Worm (Caenorhabditis elegans): ENCODE results near the gene Y50E8A.10.

The Y50E8A.10 gene

DNA sequence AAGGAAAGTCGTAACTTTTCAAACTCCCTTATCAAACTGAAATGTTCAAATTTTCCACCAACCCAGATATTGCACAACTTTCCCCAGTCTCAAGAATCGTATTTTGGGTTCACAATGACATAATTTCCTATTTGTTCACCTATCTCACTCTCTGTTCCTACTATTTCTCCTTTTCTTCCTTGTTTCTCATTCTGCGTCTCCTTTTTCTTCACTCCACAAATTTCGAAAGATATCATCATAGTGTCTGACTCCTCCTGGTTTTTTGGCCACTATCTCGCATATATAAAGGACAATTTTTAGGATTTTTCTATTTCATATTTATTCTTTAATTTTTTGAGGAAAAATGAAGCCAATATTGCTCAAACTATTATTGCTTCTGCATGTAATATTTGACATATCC is 6.7 kb upstream of the Y50E8A.10 start, which contains the start of gene haf-7:
haf-7 (plus strand) TSS at position 211 of the 400 bp plus-strand sequence.
- no peak for TF ChIP-seq sem-4 (tag; optimal IDR thresholded peaks at IDR 0.05)
- TF ChIP-seq sma-9 (GFP tag; optimal IDR thresholded peaks at IDR 0.05) = peak; percentile 19
- no peak for TF ChIP-seq sma-9 (tag; optimal IDR thresholded peaks at IDR 0.05)
- TF ChIP-seq C34F6.9 (tag; optimal IDR thresholded peaks at IDR 0.05) = peak; percentile 69
- peak; percentile 85 for TF ChIP-seq nhr-129 (tag; optimal IDR thresholded peaks at IDR 0.05)
- TF ChIP-seq nhr-25 (tag; optimal IDR thresholded peaks at IDR 0.05) = no peak
- no peak for TF ChIP-seq lin-13 (GFP tag; optimal IDR thresholded peaks at IDR 0.05)
- no peak for TF ChIP-seq gmeb-1 (tag; optimal IDR thresholded peaks at IDR 0.05)
- TF ChIP-seq crh-2 (tag; optimal IDR thresholded peaks at IDR 0.05) = peak; percentile 28
- TF ChIP-seq skn-1 (tag; optimal IDR thresholded peaks at IDR 0.05) = peak; percentile 60
- peak; percentile 82 for TF ChIP-seq fos-1 (tag; optimal IDR thresholded peaks at IDR 0.05)
- no peak for TF ChIP-seq ceh-16 (tag; optimal IDR thresholded peaks at IDR 0.05)
- TF ChIP-seq F13H6.1 (tag; optimal IDR thresholded peaks at IDR 0.05) = no peak
- TF ChIP-seq unc-55 (GFP tag; optimal IDR thresholded peaks at IDR 0.05) = peak; percentile 63

DNA sequence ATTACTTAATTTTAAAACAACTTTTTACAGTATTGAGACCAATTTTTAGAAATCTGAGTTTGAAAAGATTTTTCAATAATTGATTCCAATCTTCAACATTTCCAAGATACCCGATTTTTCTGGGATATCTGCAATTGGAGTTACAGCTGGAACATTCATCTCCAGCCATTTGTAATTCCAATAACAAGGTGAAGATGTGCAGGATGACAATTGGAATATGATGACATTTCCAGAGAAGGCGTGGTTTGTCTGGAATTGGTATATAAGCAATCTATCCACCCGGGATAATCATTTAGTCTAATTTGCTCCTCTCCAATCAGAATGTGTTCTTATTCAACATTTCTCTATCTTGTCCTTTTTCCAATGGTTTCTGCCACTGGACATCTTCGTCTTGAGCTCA is 1.3 kb downstream of the Y50E8A.10 start, which contains the start of gene Y50E8A.11:
Y50E8A.11 (plus strand) TSS at position 301 of the 400 bp plus-strand sequence.
- TF ChIP-seq snpc-4 (tag; optimal IDR thresholded peaks at IDR 0.05) = no peak

DNA sequence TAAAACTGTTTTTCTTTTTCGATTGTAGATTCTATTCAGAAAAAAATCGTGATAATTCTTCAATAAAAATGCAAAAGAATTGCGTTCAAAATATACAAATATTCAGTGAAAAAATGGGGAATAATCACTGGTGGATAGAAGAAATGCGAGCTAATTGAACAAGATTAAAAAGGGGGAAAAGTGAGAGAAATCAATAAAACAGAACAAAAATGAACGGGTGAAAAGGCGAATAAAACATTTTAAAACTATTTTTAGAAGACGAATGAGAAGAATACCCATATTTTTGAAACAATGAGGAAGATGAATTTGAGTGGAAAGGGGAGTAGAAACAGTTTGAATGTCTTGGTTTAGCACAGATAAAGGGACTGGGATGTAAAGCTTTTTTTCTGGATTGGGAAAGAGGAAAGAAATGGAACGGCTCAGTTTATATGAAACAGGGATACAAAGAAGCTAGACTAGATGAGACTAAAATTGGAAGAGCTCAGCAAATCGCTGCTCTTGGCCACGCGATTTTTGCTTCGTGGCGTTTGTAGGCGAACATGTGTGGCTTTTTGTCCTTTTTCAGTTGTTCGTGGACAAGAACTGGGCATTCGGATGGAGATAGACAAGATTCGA is 4.5 kb downstream of the Y50E8A.10 start, which contains the start of gene Y50E8A.12:
Y50E8A.12 (minus strand) TSS at position 51 of the 615 bp plus-strand sequence.
- TF ChIP-seq peb-1 (tag; optimal IDR thresholded peaks at IDR 0.05) = no peak
- no peak for TF ChIP-seq skn-1 (tag; optimal IDR thresholded peaks at IDR 0.05)
- no peak for TF ChIP-seq zag-1 (tag; optimal IDR thresholded peaks at IDR 0.05)
- TF ChIP-seq nhr-12 (tag; optimal IDR thresholded peaks at IDR 0.05) = no peak
- no peak for TF ChIP-seq nhr-237 (tag; optimal IDR thresholded peaks at IDR 0.05)
- TF ChIP-seq lsy-2 (tag; optimal IDR thresholded peaks at IDR 0.05) = no peak
- no peak for TF ChIP-seq nhr-25 (tag; optimal IDR thresholded peaks at IDR 0.05)
- no peak for TF ChIP-seq snpc-4 (tag; optimal IDR thresholded peaks at IDR 0.05)
- no peak for TF ChIP-seq nhr-129 (tag; optimal IDR thresholded peaks at IDR 0.05)
- TF ChIP-seq unc-62 (GFP tag; optimal IDR thresholded peaks at IDR 0.05) = no peak
- TF ChIP-seq F13H6.1 (tag; optimal IDR thresholded peaks at IDR 0.05) = no peak
- no peak for TF ChIP-seq nhr-11 (tag; optimal IDR thresholded peaks at IDR 0.05)
- no peak for TF ChIP-seq ztf-1 (GFP tag; conservative IDR thresholded peaks at IDR 0.05)

DNA sequence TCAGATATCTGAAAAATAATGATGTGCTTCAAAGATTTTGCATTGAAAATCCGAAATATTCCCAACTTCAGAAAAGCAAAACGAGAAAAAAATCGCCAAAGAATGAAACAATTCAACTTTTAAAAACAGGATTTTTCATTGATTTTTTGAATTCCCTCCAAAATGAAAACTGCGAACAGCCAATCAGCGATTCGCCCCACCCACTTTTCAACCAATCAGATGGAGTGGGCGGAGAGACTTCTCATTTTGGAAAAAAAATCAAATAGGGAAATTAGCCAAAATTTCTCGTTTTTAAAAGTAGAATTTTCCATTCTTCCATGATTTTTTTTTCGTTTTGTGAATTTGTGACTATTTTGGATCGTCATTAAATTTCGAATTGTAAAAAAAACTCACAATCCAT is 5.0 kb downstream of the Y50E8A.10 start:
- no peak for TF ChIP-seq R02D3.7 (tag; optimal IDR thresholded peaks at IDR 0.05)
- TF ChIP-seq nhr-21 (tag; optimal IDR thresholded peaks at IDR 0.05) = no peak
- no peak for TF ChIP-seq lin-39 (tag; optimal IDR thresholded peaks at IDR 0.05)
- no peak for TF ChIP-seq ZK546.5 (tag; optimal IDR thresholded peaks at IDR 0.05)
- no peak for TF ChIP-seq unc-55 (GFP tag; optimal IDR thresholded peaks at IDR 0.05)
- no peak for TF ChIP-seq ztf-11 (tag; optimal IDR thresholded peaks at IDR 0.05)
- no peak for TF ChIP-seq mab-5 (tag; optimal IDR thresholded peaks at IDR 0.05)
- TF ChIP-seq nhr-25 (tag; optimal IDR thresholded peaks at IDR 0.05) = no peak
- no peak for TF ChIP-seq elt-3 (tag; optimal IDR thresholded peaks at IDR 0.05)

- no peak for TF ChIP-seq crh-2 (tag; optimal IDR thresholded peaks at IDR 0.05)
These were observed 8.7 kb downstream of the Y50E8A.10 start for ce11 chrV:14788462-14788861.

ce11 chrV:14790792-14791191 is 11.0 kb downstream of the Y50E8A.10 start:
- TF ChIP-seq unc-55 (GFP tag; optimal IDR thresholded peaks at IDR 0.05) = no peak
- TF ChIP-seq sem-4 (tag; optimal IDR thresholded peaks at IDR 0.05) = no peak
- no peak for TF ChIP-seq Y55F3AM.14 (GFP tag; optimal IDR thresholded peaks at IDR 0.05)
- no peak for TF ChIP-seq ztf-4 (tag; optimal IDR thresholded peaks at IDR 0.05)
- TF ChIP-seq fos-1 (tag; optimal IDR thresholded peaks at IDR 0.05) = no peak
- no peak for TF ChIP-seq crh-2 (tag; optimal IDR thresholded peaks at IDR 0.05)
- no peak for TF ChIP-seq nhr-6 (tag; optimal IDR thresholded peaks at IDR 0.05)
- no peak for TF ChIP-seq ztf-1 (GFP tag; conservative IDR thresholded peaks at IDR 0.05)
- TF ChIP-seq aly-2 (tag; optimal IDR thresholded peaks at IDR 0.05) = no peak
- TF ChIP-seq lsy-2 (tag; optimal IDR thresholded peaks at IDR 0.05) = no peak
- no peak for TF ChIP-seq nhr-21 (tag; optimal IDR thresholded peaks at IDR 0.05)
- no peak for TF ChIP-seq mbf-1 (tag; optimal IDR thresholded peaks at IDR 0.05)
- TF ChIP-seq mab-5 (tag; optimal IDR thresholded peaks at IDR 0.05) = no peak
- TF ChIP-seq R02D3.7 (tag; optimal IDR thresholded peaks at IDR 0.05) = no peak
- no peak for TF ChIP-seq mdl-1 (tag; optimal IDR thresholded peaks at IDR 0.05)
- TF ChIP-seq nhr-23 (tag; optimal IDR thresholded peaks at IDR 0.05) = no peak
- no peak for TF ChIP-seq elt-1 (tag; optimal IDR thresholded peaks at IDR 0.05)
- TF ChIP-seq alr-1 (tag; optimal IDR thresholded peaks at IDR 0.05) = no peak
- no peak for TF ChIP-seq ZK546.5 (tag; optimal IDR thresholded peaks at IDR 0.05)
- TF ChIP-seq ama-1 (optimal IDR thresholded peaks at IDR 0.05) = no peak

Measured in whole organism, L2 larva.